Fruit fly (Drosophila melanogaster) whole organism, prepupa: ENCODE results near the gene CG8507.

Experiments used
- Blimp-1 ChIP-seq: fragments of 200-800 bp; sonication (Bioruptor generic); optimal IDR thresholded peaks from 3 replicates; lab custom pipeline; 2017; ENCODE audit warnings: missing biosample characterization, missing genetic modification characterization, mild to moderate bottlenecking, moderate library complexity, missing genetic modification reagents
- CG10631 ChIP-seq: fragments of 200-800 bp; sonication (Bioruptor generic); optimal IDR thresholded peaks from 2 replicates; lab custom pipeline; 2016; ENCODE audit warnings: missing biosample characterization, missing genetic modification characterization
- CG10669 ChIP-seq: fragments of 200-800 bp; sonication (Bioruptor generic); optimal IDR thresholded peaks from 3 replicates; lab custom pipeline; 2018; ENCODE audit warnings: missing biosample characterization, mild to moderate bottlenecking, missing genetic modification characterization, moderate library complexity
- CG11294 ChIP-seq: fragments of 200-800 bp; sonication (Bioruptor generic); IDR thresholded peaks from 2 replicates; pipeline ENCODE4 v1.3.6; 2022; ENCODE audit warnings: missing biosample characterization, missing genetic modification characterization
- CG11902 ChIP-seq: fragments of 200-800 bp; sonication (Bioruptor generic); optimal IDR thresholded peaks from 3 replicates; lab custom pipeline; 2016; ENCODE audit warnings: missing biosample characterization, missing genetic modification characterization
- CG15336 ChIP-seq: fragments of 200-800 bp; sonication (Bioruptor generic); IDR thresholded peaks from 2 replicates; pipeline ENCODE4 v1.3.6; 2022; ENCODE audit warnings: missing biosample characterization, missing genetic modification characterization
- CG1621 ChIP-seq: fragments of 200-800 bp; sonication (Bioruptor generic); optimal IDR thresholded peaks from 3 replicates; lab custom pipeline; 2018; ENCODE audit warnings: missing biosample characterization, mild to moderate bottlenecking, missing genetic modification characterization
- CG16779 ChIP-seq: fragments of 200-800 bp; sonication (Bioruptor generic); optimal IDR thresholded peaks from 3 replicates; lab custom pipeline; 2017; ENCODE audit warnings: missing biosample characterization, mild to moderate bottlenecking, missing genetic modification characterization
- CG3032 ChIP-seq: fragments of 200-800 bp; optimal IDR thresholded peaks from 2 replicates; lab custom pipeline; 2019; ENCODE audit warnings: missing biosample characterization, mild to moderate bottlenecking, missing genetic modification characterization, moderate library complexity
- CG31627 ChIP-seq: fragments of 200-800 bp; sonication (Bioruptor generic); optimal IDR thresholded peaks from 3 replicates; lab custom pipeline; 2016; ENCODE audit warnings: missing biosample characterization, missing genetic modification characterization
- CG32006 ChIP-seq: fragments of 200-800 bp; sonication (Bioruptor generic); optimal IDR thresholded peaks from 3 replicates; lab custom pipeline; 2017; ENCODE audit warnings: missing biosample characterization, mild to moderate bottlenecking, missing genetic modification characterization
- CG3919 ChIP-seq: fragments of 200-800 bp; sonication (Bioruptor generic); optimal IDR thresholded peaks from 3 replicates; lab custom pipeline; 2016; ENCODE audit warnings: missing biosample characterization, missing genetic modification characterization
- CG4318 ChIP-seq: fragments of 200-800 bp; sonication (Bioruptor generic); optimal IDR thresholded peaks from 3 replicates; lab custom pipeline; 2017; ENCODE audit warnings: missing biosample characterization, mild to moderate bottlenecking, missing genetic modification characterization
- CG6163 ChIP-seq: fragments of 200-800 bp; sonication (Bioruptor generic); IDR thresholded peaks from 3 replicates; pipeline ENCODE4 v1.3.6; 2022; ENCODE audit warnings: missing biosample characterization, missing genetic modification characterization
- CG6808 ChIP-seq: fragments of 200-800 bp; sonication (Bioruptor generic); optimal IDR thresholded peaks from 3 replicates; lab custom pipeline; 2017; ENCODE audit warnings: missing biosample characterization, missing genetic modification characterization, mild to moderate bottlenecking, moderate library complexity, missing genetic modification reagents
- CG8119 ChIP-seq: fragments of 200-800 bp; sonication (Bioruptor generic); IDR thresholded peaks from 3 replicates; pipeline ENCODE4 v1.3.6; 2022; ENCODE audit warnings: missing biosample characterization, missing genetic modification characterization
- CG9139 ChIP-seq: fragments of 200-800 bp; sonication (Bioruptor generic); optimal IDR thresholded peaks from 3 replicates; lab custom pipeline; 2017; ENCODE audit warnings: missing biosample characterization, mild to moderate bottlenecking, missing genetic modification characterization
- Eip75B ChIP-seq: fragments of 200-800 bp; sonication (Bioruptor generic); optimal IDR thresholded peaks from 3 replicates; lab custom pipeline; 2016; ENCODE audit warnings: missing biosample characterization, missing genetic modification characterization
- Eip78C ChIP-seq: fragments of 200-800 bp; sonication (Bioruptor generic); peaks from one replicate; lab custom pipeline; 2016; ENCODE audit warnings: missing biosample characterization, missing genetic modification characterization
- Eip93F ChIP-seq: fragments of 200-800 bp; sonication (Bioruptor generic); optimal IDR thresholded peaks from 2 replicates; lab custom pipeline; 2016; ENCODE audit warnings: missing biosample characterization, mild to moderate bottlenecking, missing genetic modification characterization
- Gug ChIP-seq: fragments of 200-800 bp; sonication (Bioruptor generic); IDR thresholded peaks from 2 replicates; pipeline ENCODE4 v1.3.6; 2022; ENCODE audit warnings: missing biosample characterization, missing genetic modification characterization
- Hr38 ChIP-seq: sonication (Bioruptor generic); optimal IDR thresholded peaks from 2 replicates; lab custom pipeline; 2016; ENCODE audit warnings: missing biosample characterization, missing genetic modification characterization
- Hr39 ChIP-seq: fragments of 200-800 bp; sonication (Bioruptor generic); optimal IDR thresholded peaks from 2 replicates; lab custom pipeline; 2016; ENCODE audit warnings: missing biosample characterization, missing genetic modification characterization
- Hr4 ChIP-seq: fragments of 200-800 bp; sonication (Bioruptor generic); optimal IDR thresholded peaks from 3 replicates; lab custom pipeline; 2016; ENCODE audit warnings: missing biosample characterization, missing genetic modification characterization
- Lpt ChIP-seq: fragments of 200-800 bp; sonication (Bioruptor generic); optimal IDR thresholded peaks from 3 replicates; lab custom pipeline; 2016; ENCODE audit warnings: missing biosample characterization, missing genetic modification characterization
- Met ChIP-seq: fragments of 200-800 bp; sonication (Bioruptor generic); optimal IDR thresholded peaks from 3 replicates; lab custom pipeline; 2016; ENCODE audit warnings: missing biosample characterization, missing genetic modification characterization
- OdsH ChIP-seq: fragments of 200-800 bp; sonication (Bioruptor generic); optimal IDR thresholded peaks from 3 replicates; lab custom pipeline; 2016; ENCODE audit warnings: missing biosample characterization, missing genetic modification characterization
- Smox ChIP-seq: fragments of 200-800 bp; sonication (Bioruptor generic); optimal IDR thresholded peaks from 3 replicates; lab custom pipeline; 2016; ENCODE audit warnings: missing biosample characterization, missing genetic modification characterization
- Sox15 ChIP-seq: fragments of 200-800 bp; sonication (Bioruptor generic); optimal IDR thresholded peaks from 3 replicates; lab custom pipeline; 2016; ENCODE audit warnings: missing biosample characterization, missing genetic modification characterization
- acj6 ChIP-seq: fragments of 200-800 bp; sonication (Bioruptor generic); optimal IDR thresholded peaks from 3 replicates; lab custom pipeline; 2016; ENCODE audit warnings: missing biosample characterization, missing genetic modification characterization
- dac ChIP-seq: fragments of 200-800 bp; sonication (Bioruptor generic); optimal IDR thresholded peaks from 2 replicates; lab custom pipeline; 2017; ENCODE audit warnings: missing biosample characterization, mild to moderate bottlenecking, missing genetic modification characterization
- dsx ChIP-seq: fragments of 200-800 bp; optimal IDR thresholded peaks from 3 replicates; lab custom pipeline; 2019; ENCODE audit warnings: missing biosample characterization, mild to moderate bottlenecking, missing genetic modification characterization, moderate library complexity; ENCODE audit not compliant: poor library complexity, severe bottlenecking
- eg ChIP-seq: fragments of 200-800 bp; sonication (Bioruptor generic); IDR thresholded peaks from 3 replicates; pipeline ENCODE4 v1.3.6; 2022; ENCODE audit warnings: missing biosample characterization, missing genetic modification characterization
- esn ChIP-seq: fragments of 200-800 bp; sonication (Bioruptor generic); optimal IDR thresholded peaks from 2 replicates; lab custom pipeline; 2016; ENCODE audit warnings: missing biosample characterization, mild to moderate bottlenecking, missing genetic modification characterization, moderate library complexity
- fd59A ChIP-seq: fragments of 200-800 bp; sonication (Bioruptor generic); optimal IDR thresholded peaks from 2 replicates; lab custom pipeline; 2017; ENCODE audit warnings: missing biosample characterization, mild to moderate bottlenecking, missing genetic modification characterization, missing genetic modification reagents
- fd85E ChIP-seq: fragments of 200-800 bp; sonication (Bioruptor generic); optimal IDR thresholded peaks from 3 replicates; lab custom pipeline; 2016; ENCODE audit warnings: missing biosample characterization, missing genetic modification characterization
- lz ChIP-seq: fragments of 200-800 bp; sonication (Bioruptor generic); optimal IDR thresholded peaks from 3 replicates; lab custom pipeline; 2016; ENCODE audit warnings: missing biosample characterization, missing genetic modification characterization
- net ChIP-seq: fragments of 200-800 bp; sonication (Bioruptor generic); optimal IDR thresholded peaks from 3 replicates; lab custom pipeline; 2016; ENCODE audit warnings: missing biosample characterization, missing genetic modification characterization
- pdm3 ChIP-seq: fragments of 200-800 bp; sonication (Bioruptor generic); optimal IDR thresholded peaks from 3 replicates; lab custom pipeline; 2016; ENCODE audit warnings: missing biosample characterization, missing genetic modification characterization
- ss ChIP-seq, 2 experiments: fragments of 200-800 bp; sonication (Bioruptor generic); optimal IDR thresholded peaks; 2 replicates in 1 of 2; 3 replicates in 1 of 2; lab custom pipeline; 2017 to 2018; ENCODE audit warnings: mild to moderate bottlenecking in 2 of 2, missing biosample characterization in 2 of 2, missing genetic modification characterization in 2 of 2, moderate library complexity in 1 of 2
- svp ChIP-seq: fragments of 200-800 bp; sonication (Bioruptor generic); peaks from one replicate; lab custom pipeline; 2016; ENCODE audit warnings: missing biosample characterization, missing genetic modification characterization
- topi ChIP-seq: fragments of 200-800 bp; sonication (Bioruptor generic); optimal IDR thresholded peaks from 3 replicates; lab custom pipeline; 2016; ENCODE audit warnings: missing biosample characterization, missing genetic modification characterization
- vri ChIP-seq: fragments of 200-800 bp; sonication (Bioruptor generic); optimal IDR thresholded peaks from 3 replicates; lab custom pipeline; 2016; ENCODE audit warnings: missing biosample characterization, mild to moderate bottlenecking, missing genetic modification characterization

Gene CG8507

DNA sequence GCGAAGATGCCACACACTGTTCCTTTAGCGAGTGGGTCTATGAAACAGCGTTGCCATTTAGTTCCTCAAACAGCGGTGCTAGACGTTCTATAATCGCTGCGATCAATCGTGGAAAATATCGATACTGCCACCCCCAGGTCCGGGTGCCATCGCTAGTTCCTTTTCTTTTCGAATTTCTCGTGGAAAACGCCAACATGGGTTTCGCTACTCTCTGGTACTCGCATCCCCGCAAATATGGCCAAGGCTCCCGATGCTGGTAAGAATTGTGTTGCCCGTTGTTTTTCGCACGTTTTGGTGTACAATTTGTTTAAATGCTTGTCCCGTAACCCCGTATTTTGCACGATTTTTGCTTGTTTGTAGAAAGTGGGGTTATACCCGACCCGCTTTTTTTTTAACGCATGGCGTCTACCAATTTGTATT is 13.3 kb upstream of the CG8507 start, which contains the start of gene RpS29 (continued):
- peak; percentile 65 for TF ChIP-seq Hr39 (GFP tag; lab: Kevin White, UChicago)
- TF ChIP-seq CG32006 (GFP tag; lab: Kevin White, UChicago): no peak
- peak; percentile 26 for TF ChIP-seq CG11902 (GFP tag; lab: Kevin White, UChicago)
- TF ChIP-seq eg (GFP tag; lab: Robert Waterston, UW): 0 out of 3 replicates have a peak, but pooled peaks have one; percentile 44
- TF ChIP-seq dsx (GFP tag; lab: Kevin White, UChicago): peak; percentile 5
- no peak for TF ChIP-seq CG16779 (tag; lab: Kevin White, UChicago)
- peak; percentile 4 for TF ChIP-seq Hr38 (GFP tag; lab: Kevin White, UChicago)
- no peak for TF ChIP-seq fd59A
- no peak for TF ChIP-seq dac (GFP tag; lab: Kevin White, UChicago)
- peak; percentile 79 for TF ChIP-seq Eip78C
- peak; percentile 36 for TF ChIP-seq CG10631
- TF ChIP-seq Eip75B (GFP tag; lab: Kevin White, UChicago): peak; percentile 57
- peak; percentile 70 for TF ChIP-seq lz (GFP tag; lab: Kevin White, UChicago)
- TF ChIP-seq Eip93F: no peak
- peak; percentile 67 for TF ChIP-seq svp (GFP tag; lab: Kevin White, UChicago)
- peak; percentile 34 for TF ChIP-seq net (GFP tag; lab: Kevin White, UChicago)
- peak; percentile 55 for TF ChIP-seq acj6 (GFP tag; lab: Kevin White, UChicago)
- peak; percentile 76 for TF ChIP-seq CG31627 (GFP tag; lab: Kevin White, UChicago)
- TF ChIP-seq CG1621 (tag; lab: Kevin White, UChicago): peak; percentile 72
- TF ChIP-seq OdsH: peak; percentile 51
- peak; percentile 10 for TF ChIP-seq CG10669 (GFP tag; lab: Kevin White, UChicago)
- TF ChIP-seq Sox15 (GFP tag; lab: Kevin White, UChicago): peak; percentile 33
- peak; percentile 53; the same call in 2 of the 3 replicates for TF ChIP-seq CG6163
- TF ChIP-seq ss (GFP tag; optimal IDR thresholded peaks at IDR 0.05; lab: Kevin White, UChicago): peak; percentile 38 to 71
- peak; percentile 76 for TF ChIP-seq topi
- peak; percentile 39 for TF ChIP-seq Blimp-1 (GFP tag; lab: Kevin White, UChicago)
- no peak for TF ChIP-seq CG11294
- TF ChIP-seq CG9139 (GFP tag; lab: Kevin White, UChicago): peak; percentile 34
- peak; percentile 77 for TF ChIP-seq esn (GFP tag; lab: Kevin White, UChicago)
- TF ChIP-seq vri (GFP tag; lab: Kevin White, UChicago): peak; percentile 32
- no peak for TF ChIP-seq Lpt (GFP tag; lab: Kevin White, UChicago)
- no peak for TF ChIP-seq Smox (GFP tag; lab: Kevin White, UChicago)
- peak; percentile 73 for TF ChIP-seq CG3919 (GFP tag; lab: Kevin White, UChicago)
- TF ChIP-seq CG3032: peak; percentile 47
- TF ChIP-seq Hr4: peak; percentile 22
- peak; percentile 42 for TF ChIP-seq CG6808 (GFP tag; lab: Kevin White, UChicago)
- no peak for TF ChIP-seq Gug (GFP tag; lab: Robert Waterston, UW)
- TF ChIP-seq CG4318 (GFP tag; lab: Kevin White, UChicago): no peak
- no peak for TF ChIP-seq fd85E (GFP tag; lab: Kevin White, UChicago)
- TF ChIP-seq pdm3: peak; percentile 55
- no peak for TF ChIP-seq Met (GFP tag; lab: Kevin White, UChicago)
- TF ChIP-seq CG8119 (GFP tag; lab: Robert Waterston, UW): no peak
- TF ChIP-seq CG15336 (GFP tag; lab: Robert Waterston, UW): no peak
- TF ChIP-seq, all 60 proteins: peak for 38
